Fruit fly (Drosophila melanogaster) whole organism, pupa: ENCODE measurements around the gene CG7059.

Experiments used
- CG10348 ChIP-seq: fragments of 200-800 bp; sonication (Bioruptor generic); IDR thresholded peaks from 2 replicates; pipeline ENCODE4 v1.3.6; 2022; ENCODE audit warnings: missing biosample characterization, missing genetic modification characterization
- CG13204 ChIP-seq: fragments of 200-800 bp; sonication (Bioruptor generic); optimal IDR thresholded peaks from 2 replicates; lab custom pipeline; 2018; ENCODE audit warnings: missing biosample characterization, mild to moderate bottlenecking, missing genetic modification characterization, moderate library complexity
- CG14655 ChIP-seq: fragments of 200-800 bp; sonication (Bioruptor generic); optimal IDR thresholded peaks from 3 replicates; lab custom pipeline; 2017; ENCODE audit warnings: mild to moderate bottlenecking, missing biosample characterization, missing genetic modification reagents, missing genetic modification characterization
- CG17806 ChIP-seq: fragments of 200-800 bp; sonication (Bioruptor generic); optimal IDR thresholded peaks from 2 replicates; lab custom pipeline; 2018; ENCODE audit warnings: missing biosample characterization, mild to moderate bottlenecking, missing genetic modification characterization, moderate library complexity
- CG34367 ChIP-seq: fragments of 200-800 bp; sonication (Bioruptor generic); optimal IDR thresholded peaks from 2 replicates; lab custom pipeline; 2018; ENCODE audit warnings: missing biosample characterization, mild to moderate bottlenecking, missing genetic modification characterization
- CG8159 ChIP-seq: fragments of 200-800 bp; sonication (Bioruptor generic); optimal IDR thresholded peaks from 3 replicates; lab custom pipeline; 2018; ENCODE audit warnings: missing biosample characterization, mild to moderate bottlenecking, missing genetic modification characterization, moderate library complexity
- CG8301 ChIP-seq: fragments of 200-800 bp; sonication (Bioruptor generic); optimal IDR thresholded peaks from 2 replicates; lab custom pipeline; 2018; ENCODE audit warnings: missing biosample characterization, mild to moderate bottlenecking, missing genetic modification characterization
- CG9948 ChIP-seq: fragments of 200-800 bp; sonication (Bioruptor generic); optimal IDR thresholded peaks from 2 replicates; lab custom pipeline; 2018; ENCODE audit warnings: missing biosample characterization, mild to moderate bottlenecking, missing genetic modification characterization, moderate library complexity
- EcR ChIP-seq: fragments of 200-800 bp; sonication (Bioruptor generic); optimal IDR thresholded peaks from 3 replicates; lab custom pipeline; 2019; ENCODE audit warnings: missing biosample characterization, missing genetic modification characterization, mild to moderate bottlenecking, moderate library complexity, missing genetic modification reagents
- Ets98B ChIP-seq: fragments of 200-800 bp; sonication (Bioruptor generic); IDR thresholded peaks from 2 replicates; pipeline ENCODE4 v1.3.6; 2022; ENCODE audit warnings: missing biosample characterization, missing genetic modification characterization
- Pif1B ChIP-seq: fragments of 200-800 bp; sonication (Bioruptor generic); optimal IDR thresholded peaks from 3 replicates; lab custom pipeline; 2016; ENCODE audit warnings: missing biosample characterization, missing genetic modification characterization
- gl ChIP-seq: fragments of 200-800 bp; sonication (Bioruptor generic); optimal IDR thresholded peaks from 2 replicates; lab custom pipeline; 2018; ENCODE audit warnings: missing biosample characterization, mild to moderate bottlenecking, missing genetic modification characterization

- TF ChIP-seq CG17806 (tag; lab: Kevin White, UChicago) (no peak), EcR (GFP tag; lab: Kevin White, UChicago) (no peak), CG9948 (tag; lab: Kevin White, UChicago) (no peak), CG10348 (no peak), Ets98B (GFP tag; lab: Robert Waterston, UW) (no peak), CG14655 (GFP tag; lab: Kevin White, UChicago) (no peak), Pif1B (GFP tag; lab: Kevin White, UChicago) (no peak), CG8301 (no peak), gl (tag; lab: Kevin White, UChicago) (no peak), CG34367 (tag; lab: Kevin White, UChicago) (no peak), CG13204 (GFP tag; lab: Kevin White, UChicago) (no peak), CG8159 (tag; lab: Kevin White, UChicago) (no peak)
These were observed 529 bp downstream of the CG7059 start for dm6 chr3R:22390109-22390508.
